Fruit fly (Drosophila melanogaster): ENCODE data around the gene CG15022.

CG15022 gene

DNA sequence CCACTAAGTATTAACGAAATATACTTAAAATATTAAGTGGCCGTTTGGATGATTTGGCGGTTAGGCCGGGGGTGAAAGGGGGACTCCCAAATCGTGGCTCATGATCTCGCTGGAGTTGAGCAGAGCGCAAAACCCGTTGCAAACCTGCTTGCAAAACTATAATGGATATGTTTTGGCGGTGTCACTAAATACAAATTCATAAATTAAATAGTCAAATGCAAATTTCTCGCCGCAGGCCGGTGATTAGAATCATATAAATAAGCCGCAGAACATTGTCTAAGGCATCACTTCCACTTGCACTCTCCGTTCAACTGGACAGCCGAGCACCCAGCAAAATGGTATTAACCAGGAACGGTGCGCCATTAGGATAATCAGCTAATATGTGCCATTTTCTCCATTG, 22.4 kb upstream of the CG15022 start, which contains the start of gene CG11350:
CG11350 (plus strand) TSS at position 301 of the 400 bp plus-strand sequence.
- TF ChIP-seq EcR (GFP tag; optimal IDR thresholded peaks at IDR 0.05) (no peak), psq (optimal IDR thresholded peaks at IDR 0.05) (no peak), usp (GFP tag; optimal IDR thresholded peaks at IDR 0.05) (no peak), pan (optimal IDR thresholded peaks at IDR 0.05) (no peak), CG8478 (optimal IDR thresholded peaks at IDR 0.05) (no peak), Dll (optimal IDR thresholded peaks at IDR 0.05) (no peak)

DNA sequence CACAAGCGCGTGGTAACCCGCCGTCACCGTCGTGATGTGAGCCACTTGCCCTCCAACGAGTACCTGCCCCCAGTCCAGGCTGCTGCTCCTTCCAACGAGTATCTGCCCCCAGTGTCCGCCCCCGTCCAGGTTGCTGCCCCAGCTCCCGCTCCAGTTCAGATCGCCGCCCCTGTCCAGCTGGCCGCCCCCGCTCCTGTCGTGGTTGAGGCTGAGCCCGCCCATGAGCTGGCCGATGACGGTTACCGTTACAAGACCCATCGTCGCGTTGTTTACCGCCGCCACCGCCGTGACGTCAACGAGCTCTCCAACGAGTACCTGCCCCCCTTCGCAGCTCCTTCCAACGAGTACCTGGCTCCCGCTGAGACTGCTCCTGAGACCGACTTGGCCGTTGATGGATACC, 20.6 kb upstream of the CG15022 start:
- TF ChIP-seq CG8478 (optimal IDR thresholded peaks at IDR 0.05) (no peak), EcR (GFP tag; optimal IDR thresholded peaks at IDR 0.05) (no peak), Dll (optimal IDR thresholded peaks at IDR 0.05) (no peak), pan (optimal IDR thresholded peaks at IDR 0.05) (no peak), psq (optimal IDR thresholded peaks at IDR 0.05) (no peak), usp (GFP tag; optimal IDR thresholded peaks at IDR 0.05) (no peak)

DNA sequence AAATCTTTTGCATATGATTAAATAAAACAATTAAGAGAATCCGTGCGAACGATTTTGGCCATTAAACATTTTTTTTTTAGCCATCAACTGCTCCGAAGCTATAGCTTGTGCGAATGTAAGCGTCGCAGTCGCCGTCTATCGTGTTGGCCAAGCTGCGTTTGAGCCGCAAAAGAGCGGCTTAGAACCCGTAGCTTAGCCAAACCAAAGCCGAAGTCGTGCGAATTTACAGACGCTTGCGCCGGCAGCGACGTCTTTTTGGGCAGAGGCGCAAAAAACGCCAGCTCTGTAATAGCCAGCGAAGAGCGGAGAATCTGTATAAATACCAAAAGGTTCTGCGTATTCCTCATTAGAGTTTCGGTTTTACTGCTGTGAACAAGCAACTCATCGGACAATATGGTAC, 19.8 kb upstream of the CG15022 start, which contains the start of gene CG7465:
CG7465 (plus strand) TSS at position 346 of the 400 bp plus-strand sequence.
- no peak for TF ChIP-seq EcR (GFP tag; optimal IDR thresholded peaks at IDR 0.05)
- TF ChIP-seq usp (GFP tag; optimal IDR thresholded peaks at IDR 0.05), result no peak
- TF ChIP-seq pan (optimal IDR thresholded peaks at IDR 0.05), result no peak
- no peak for TF ChIP-seq Dll (optimal IDR thresholded peaks at IDR 0.05)
- TF ChIP-seq CG8478 (optimal IDR thresholded peaks at IDR 0.05), result no peak
- TF ChIP-seq psq (optimal IDR thresholded peaks at IDR 0.05), result no peak

DNA sequence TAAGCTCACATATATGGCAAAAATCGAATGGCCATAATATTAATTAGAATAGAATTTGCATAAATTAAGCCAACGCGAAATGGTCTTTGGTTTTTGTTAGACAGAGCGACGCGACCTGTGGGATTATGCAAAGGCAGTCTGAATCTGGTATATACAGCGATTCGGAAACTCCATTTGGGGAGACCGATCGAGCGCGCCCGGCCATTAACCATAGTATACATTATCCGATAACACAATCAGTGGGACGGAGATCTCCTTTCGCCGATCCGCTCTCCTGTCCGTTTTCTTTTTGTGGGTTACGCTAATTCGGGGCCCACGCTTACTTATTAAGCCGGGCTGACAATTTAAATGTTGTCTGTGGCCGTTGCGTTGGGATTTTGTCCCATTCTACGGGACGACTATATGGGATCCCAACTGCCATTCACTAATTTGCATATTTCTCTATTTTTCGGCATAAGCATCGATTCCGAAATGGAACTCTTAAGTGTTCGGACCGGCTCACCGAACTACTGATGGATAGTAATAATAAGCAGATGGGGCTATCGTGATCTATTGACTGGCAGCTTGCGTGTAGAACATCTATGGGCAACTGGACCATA, 17.6 kb upstream of the CG15022 start:
- TF ChIP-seq pan (optimal IDR thresholded peaks at IDR 0.05) (no peak), psq (optimal IDR thresholded peaks at IDR 0.05) (no peak), Dll (optimal IDR thresholded peaks at IDR 0.05) (no peak), EcR (GFP tag; optimal IDR thresholded peaks at IDR 0.05) (no peak), usp (GFP tag; optimal IDR thresholded peaks at IDR 0.05) (no peak), CG8478 (optimal IDR thresholded peaks at IDR 0.05) (no peak)

DNA sequence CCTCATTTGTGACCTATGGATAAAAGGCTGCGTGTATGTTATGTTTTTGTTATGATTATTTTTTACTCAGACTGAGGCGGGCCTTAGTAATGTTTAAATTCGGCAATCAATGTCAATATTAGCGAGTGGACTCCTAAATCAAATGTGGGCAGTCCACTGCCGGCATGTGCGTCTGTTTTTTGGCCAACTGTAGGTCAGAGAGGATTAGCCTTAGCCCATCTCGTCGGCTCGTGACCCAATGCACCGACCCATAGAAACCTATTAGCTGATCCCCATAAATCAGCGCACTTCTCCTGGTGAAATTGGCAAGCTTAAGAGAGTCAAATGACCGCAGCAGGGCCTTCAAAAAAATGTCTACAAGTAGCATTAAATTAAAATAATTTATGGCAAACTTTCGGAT, 15.6 kb upstream of the CG15022 start:
- TF ChIP-seq pan (optimal IDR thresholded peaks at IDR 0.05), result no peak
- TF ChIP-seq psq (optimal IDR thresholded peaks at IDR 0.05), result no peak
- TF ChIP-seq CG8478 (optimal IDR thresholded peaks at IDR 0.05), result no peak
- TF ChIP-seq usp (GFP tag; optimal IDR thresholded peaks at IDR 0.05), result no peak
- TF ChIP-seq Dll (optimal IDR thresholded peaks at IDR 0.05), result no peak
- no peak for TF ChIP-seq EcR (GFP tag; optimal IDR thresholded peaks at IDR 0.05)

DNA sequence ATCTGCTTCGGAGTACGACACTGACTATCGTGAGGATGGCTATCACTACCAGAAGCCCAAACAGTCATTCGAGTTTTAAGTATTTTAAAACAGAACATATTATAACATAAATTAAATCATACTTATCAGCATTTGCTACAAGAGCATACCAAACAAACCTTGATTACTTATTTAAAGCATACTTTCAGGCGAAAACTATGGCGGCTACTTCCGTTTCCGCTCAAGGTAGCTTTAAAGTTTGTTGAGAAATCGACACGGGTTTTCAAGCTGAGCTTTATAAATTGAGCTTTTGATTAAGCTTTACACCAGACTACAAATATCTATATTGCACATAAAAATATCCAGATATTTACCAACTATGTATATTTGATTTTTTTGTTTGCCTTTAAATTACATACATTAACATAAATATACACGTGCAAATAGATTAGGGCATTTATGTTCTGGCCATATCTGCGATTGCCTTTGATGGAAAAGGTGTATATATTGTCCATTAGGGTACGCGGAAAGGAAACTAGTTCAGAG, 14.9 kb upstream of the CG15022 start:
- no peak for TF ChIP-seq EcR (GFP tag; optimal IDR thresholded peaks at IDR 0.05)
- TF ChIP-seq Dll (optimal IDR thresholded peaks at IDR 0.05), result no peak
- TF ChIP-seq CG8478 (optimal IDR thresholded peaks at IDR 0.05), result no peak
- no peak for TF ChIP-seq pan (optimal IDR thresholded peaks at IDR 0.05)
- no peak for TF ChIP-seq psq (optimal IDR thresholded peaks at IDR 0.05)
- no peak for TF ChIP-seq usp (GFP tag; optimal IDR thresholded peaks at IDR 0.05)

DNA sequence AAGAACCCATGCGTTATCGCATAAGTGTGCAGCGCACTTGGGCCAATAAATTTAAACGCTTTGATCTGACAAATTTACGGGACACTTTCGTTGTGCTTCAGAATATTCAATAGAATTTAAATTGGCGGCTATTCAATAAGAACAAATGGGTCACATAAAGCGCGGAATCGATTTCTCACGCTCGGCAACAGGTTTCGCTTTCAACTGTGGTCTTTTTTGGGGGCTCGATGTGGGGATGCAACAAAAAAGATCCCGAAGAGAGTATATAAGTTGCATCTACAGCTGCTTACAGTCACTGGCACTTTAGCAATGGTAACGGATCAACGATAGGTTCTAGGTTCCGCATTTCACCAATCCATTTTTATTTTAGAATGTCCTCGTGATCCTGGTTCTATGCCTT, 12.7 kb upstream of the CG15022 start, which contains the start of gene CG11349:
CG11349 (plus strand) TSS at position 301 of the 400 bp plus-strand sequence.
- TF ChIP-seq CG8478 (optimal IDR thresholded peaks at IDR 0.05) (no peak), Dll (optimal IDR thresholded peaks at IDR 0.05) (no peak), usp (GFP tag; optimal IDR thresholded peaks at IDR 0.05) (no peak), psq (optimal IDR thresholded peaks at IDR 0.05) (no peak), EcR (GFP tag; optimal IDR thresholded peaks at IDR 0.05) (no peak), pan (optimal IDR thresholded peaks at IDR 0.05) (no peak)

DNA sequence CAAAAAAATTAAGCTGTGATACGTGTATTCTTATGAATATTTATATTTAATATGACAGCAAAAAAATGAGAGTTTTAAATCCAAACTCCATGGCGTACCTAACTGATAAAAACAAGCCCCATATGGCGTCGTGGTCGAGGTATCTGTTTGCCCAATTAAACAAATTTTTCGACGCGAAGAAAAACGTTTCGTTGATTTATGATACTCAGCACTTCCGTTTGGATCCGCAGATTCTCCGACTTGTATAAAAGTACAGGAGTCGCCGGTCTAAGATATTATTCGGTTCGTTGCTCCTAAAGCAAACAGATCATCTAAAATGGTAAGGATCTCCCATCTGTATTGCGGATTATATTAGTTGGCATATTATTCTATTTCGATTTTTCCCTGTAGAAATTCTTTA, 11.3 kb upstream of the CG15022 start, which contains the start of gene CG32248:
CG32248 (plus strand) TSS at position 301 of the 400 bp plus-strand sequence.
- TF ChIP-seq pan (optimal IDR thresholded peaks at IDR 0.05), result no peak
- no peak for TF ChIP-seq EcR (GFP tag; optimal IDR thresholded peaks at IDR 0.05)
- no peak for TF ChIP-seq psq (optimal IDR thresholded peaks at IDR 0.05)
- TF ChIP-seq CG8478 (optimal IDR thresholded peaks at IDR 0.05), result no peak
- no peak for TF ChIP-seq Dll (optimal IDR thresholded peaks at IDR 0.05)
- no peak for TF ChIP-seq usp (GFP tag; optimal IDR thresholded peaks at IDR 0.05)

DNA sequence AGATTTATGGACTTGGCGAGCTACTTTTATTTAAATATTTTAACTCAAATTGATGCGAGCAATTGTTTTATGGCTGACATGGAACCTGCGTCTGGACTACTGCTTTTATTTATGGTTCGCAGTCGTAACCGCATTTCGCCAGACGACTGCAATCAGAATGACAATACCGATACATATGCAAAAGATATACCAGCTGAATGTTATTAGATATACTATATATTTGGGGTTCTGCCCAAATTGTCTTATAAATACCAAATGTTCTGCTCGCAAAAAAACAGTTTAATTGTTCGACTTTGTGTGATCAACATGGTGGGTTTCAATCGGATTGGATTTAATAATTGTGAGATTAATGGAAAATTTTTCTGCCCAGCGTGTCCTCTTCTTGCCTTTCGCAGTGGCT, 9.6 kb upstream of the CG15022 start, which contains the start of gene CG32249:
CG32249 (plus strand) TSS at position 301 of the 400 bp plus-strand sequence.
- TF ChIP-seq usp (GFP tag; optimal IDR thresholded peaks at IDR 0.05) (no peak), Dll (optimal IDR thresholded peaks at IDR 0.05) (no peak), CG8478 (optimal IDR thresholded peaks at IDR 0.05) (no peak), EcR (GFP tag; optimal IDR thresholded peaks at IDR 0.05) (no peak), psq (optimal IDR thresholded peaks at IDR 0.05) (no peak), pan (optimal IDR thresholded peaks at IDR 0.05) (no peak)

DNA sequence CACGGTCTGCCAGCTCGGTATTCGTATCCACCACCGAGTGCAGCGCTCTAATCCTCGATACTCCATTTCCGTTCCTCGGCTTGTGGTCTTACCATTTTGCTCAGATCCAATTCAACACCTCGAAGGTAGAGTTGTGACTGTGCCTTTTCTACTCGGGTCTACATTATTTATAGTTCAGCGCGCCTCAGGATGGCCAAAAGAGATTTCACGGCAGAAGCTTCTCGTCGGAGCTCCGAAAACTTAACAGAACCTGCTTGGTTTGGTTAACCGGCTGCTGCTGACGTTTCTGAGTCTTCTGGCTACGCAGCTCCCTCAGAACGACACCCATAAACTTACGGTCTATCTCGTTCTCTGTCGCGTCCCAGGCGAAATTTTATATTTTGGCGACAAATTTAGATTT, 6.4 kb upstream of the CG15022 start, which contains the start of gene CG32241:
CG32241 (minus strand) TSS at position 101 of the 400 bp plus-strand sequence.
- TF ChIP-seq CG8478 (optimal IDR thresholded peaks at IDR 0.05) (no peak), psq (optimal IDR thresholded peaks at IDR 0.05) (no peak), Dll (optimal IDR thresholded peaks at IDR 0.05) (no peak), pan (optimal IDR thresholded peaks at IDR 0.05) (no peak), usp (GFP tag; optimal IDR thresholded peaks at IDR 0.05) (no peak)

DNA sequence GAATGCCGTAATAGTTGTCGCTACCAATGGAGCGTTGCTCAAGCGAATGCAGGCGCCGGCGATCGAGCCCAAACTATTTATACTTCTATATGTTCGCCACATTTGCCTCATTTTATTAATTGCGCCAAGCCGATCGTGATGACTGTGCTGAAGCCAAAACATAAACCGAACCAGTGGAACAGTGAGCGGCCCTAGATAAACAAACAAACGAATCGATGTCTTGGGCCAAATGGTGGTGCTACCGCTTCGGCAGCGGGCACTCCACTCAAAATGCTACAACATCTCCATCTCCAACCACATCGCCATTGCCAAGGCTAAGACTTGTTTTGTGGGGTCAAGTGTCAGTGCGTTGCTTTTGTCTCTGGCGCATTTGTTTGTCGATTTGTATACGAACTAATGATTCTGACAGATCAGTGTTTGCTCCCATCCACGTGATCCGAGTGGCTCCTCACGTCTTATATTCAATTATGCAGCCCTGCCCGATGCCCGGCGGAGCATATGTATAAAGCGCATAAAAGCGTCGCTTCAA, 3.7 kb upstream of the CG15022 start, which contains the start of gene CG15024:
CG15024 (minus strand) TSS at position 51 of the 529 bp plus-strand sequence.
- no peak for TF ChIP-seq pan (optimal IDR thresholded peaks at IDR 0.05)
- TF ChIP-seq usp (GFP tag; optimal IDR thresholded peaks at IDR 0.05), result no peak
- no peak for TF ChIP-seq Dll (optimal IDR thresholded peaks at IDR 0.05)
- TF ChIP-seq CG8478 (optimal IDR thresholded peaks at IDR 0.05), result no peak
- TF ChIP-seq EcR (GFP tag; optimal IDR thresholded peaks at IDR 0.05), result no peak
- TF ChIP-seq psq (optimal IDR thresholded peaks at IDR 0.05), result no peak

Measured in whole organism.